Worm (Caenorhabditis elegans) whole organism, L1 larva: ENCODE measurements around the gene maph-1.3.
"Not testable (repeated sequence)": the region's sequence is repeated elsewhere in the genome, so short reads cannot be mapped to it uniquely, and the experiment has no call there.

Experiments used
- nhr-19 ChIP-seq: fragments of 200-800 bp; sonication (Bioruptor generic); conservative IDR thresholded peaks from 2 replicates; pipeline ENCODE4 v1.3.6; 2022; ENCODE audit warnings: missing genetic modification characterization, missing compliant biosample characterization
- nhr-28 ChIP-seq: fragments of 150-350 bp; optimal IDR thresholded peaks from 2 replicates; lab custom pipeline; 2014; ENCODE audit warnings: missing biosample characterization, missing genetic modification characterization
- ztf-4 ChIP-seq: fragments of 150-350 bp; optimal IDR thresholded peaks from 2 replicates; lab custom pipeline; 2014; ENCODE audit warnings: missing biosample characterization, missing genetic modification characterization

DNA sequence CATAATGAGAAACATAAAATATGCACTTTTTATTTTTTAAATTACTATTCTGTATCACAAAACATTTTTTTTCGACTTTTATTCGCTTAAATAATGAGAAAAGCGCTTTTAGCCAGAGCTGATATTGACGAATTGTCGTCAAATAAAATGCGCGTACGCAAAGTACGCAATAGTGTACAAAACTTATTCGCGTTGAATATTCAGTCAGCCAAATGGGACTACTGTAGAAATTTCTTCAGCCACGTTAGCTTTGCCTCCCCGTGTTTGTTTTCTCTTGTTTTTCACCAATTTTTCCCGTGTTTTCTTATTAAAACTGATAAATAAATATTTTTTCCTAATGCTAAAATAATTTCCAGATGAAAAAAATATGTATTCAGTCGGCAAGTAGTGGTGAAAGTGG, 12.3 kb downstream of the maph-1.3 start:
- not testable (repeated sequence) for TF ChIP-seq ztf-4; nhr-28 (tag; lab: Kevin White, UChicago)
- peak; percentile 99 for TF ChIP-seq nhr-19 (GFP tag; lab: Robert Waterston, UW)
